Worm (Caenorhabditis elegans) whole organism, young adult: ENCODE measurements around the gene Y51H7C.3.

Source experiments
- B0336.3 ChIP-seq: fragments of 200-800 bp; sonication (Bioruptor generic); IDR thresholded peaks from 2 replicates; pipeline ENCODE4 v1.3.6; 2022; ENCODE audit warnings: missing genetic modification characterization, missing compliant biosample characterization
- C17E4.6 ChIP-seq: fragments of 200-800 bp; sonication (Bioruptor generic); IDR thresholded peaks from 2 replicates; pipeline ENCODE4 v1.3.6; 2022; ENCODE audit warnings: missing genetic modification reagents, missing genetic modification characterization, missing compliant biosample characterization
- F10E7.11 ChIP-seq: sonication (generic microtip); optimal IDR thresholded peaks from 2 replicates; lab custom pipeline; 2017; ENCODE audit warnings: mild to moderate bottlenecking, missing genetic modification characterization, moderate library complexity, missing compliant biosample characterization
- F23B12.7 ChIP-seq: sonication (generic microtip); optimal IDR thresholded peaks from 2 replicates; lab custom pipeline; 2017; ENCODE audit warnings: missing genetic modification characterization, mild to moderate bottlenecking, missing compliant biosample characterization, antibody characterized with exemption, moderate library complexity; ENCODE audit not compliant: insufficient read depth
- F49E8.2 ChIP-seq: sonication (generic microtip); optimal IDR thresholded peaks from 3 replicates; lab custom pipeline; 2017; ENCODE audit warnings: missing genetic modification characterization, mild to moderate bottlenecking, missing compliant biosample characterization, antibody characterized with exemption, moderate library complexity; ENCODE audit not compliant: insufficient read depth
- F55B11.4 ChIP-seq: sonication (generic microtip); optimal IDR thresholded peaks from 2 replicates; lab custom pipeline; 2016; ENCODE audit warnings: missing compliant biosample characterization, missing genetic modification characterization, borderline replicate concordance; ENCODE audit not compliant: insufficient read depth
- F57A8.1 ChIP-seq: fragments of 200-800 bp; sonication (Bioruptor generic); optimal IDR thresholded peaks from 2 replicates; lab custom pipeline; 2018; ENCODE audit warnings: mild to moderate bottlenecking, missing genetic modification characterization, moderate library complexity, missing compliant biosample characterization
- K11D2.4 ChIP-seq: fragments of 200-800 bp; sonication (Bioruptor generic); IDR thresholded peaks from 2 replicates; pipeline ENCODE4 v1.3.6; 2022; ENCODE audit warnings: missing genetic modification reagents, missing genetic modification characterization, missing compliant biosample characterization
- T07F8.4 ChIP-seq: sonication (generic microtip); optimal IDR thresholded peaks from 2 replicates; lab custom pipeline; 2016; ENCODE audit warnings: mild to moderate bottlenecking, missing genetic modification characterization, moderate library complexity, missing compliant biosample characterization
- Y53F4B.3 ChIP-seq: fragments of 200-800 bp; sonication (Bioruptor generic); IDR thresholded peaks from 2 replicates; pipeline ENCODE4 v1.3.6; 2022; ENCODE audit warnings: missing genetic modification reagents, missing genetic modification characterization, missing compliant biosample characterization
- Y67H2A.10 ChIP-seq: fragments of 200-800 bp; sonication (Bioruptor generic); conservative IDR thresholded peaks from 2 replicates; pipeline ENCODE4 v1.3.6; 2022; ENCODE audit warnings: missing genetic modification reagents, missing genetic modification characterization, missing compliant biosample characterization
- ama-1 ChIP-seq, 3 experiments: fragments of 150-350 bp in 1 of 3; sonication (generic microtip) in 2 of 3; optimal IDR thresholded peaks; 2 replicates each; lab custom pipeline; 2014 to 2018; ENCODE audit warnings: missing biosample characterization in 2 of 3, missing genetic modification characterization in 2 of 3, missing genetic modification reagents in 2 of 3
- aptf-3 ChIP-seq: fragments of 200-800 bp; sonication (Bioruptor generic); IDR thresholded peaks from 2 replicates; pipeline ENCODE4 v1.3.6; 2022; ENCODE audit warnings: missing genetic modification characterization, missing compliant biosample characterization
- atf-7 ChIP-seq: sonication (generic microtip); optimal IDR thresholded peaks from 2 replicates; lab custom pipeline; 2017; ENCODE audit warnings: mild to moderate bottlenecking, missing genetic modification characterization, missing compliant biosample characterization
- athp-1 ChIP-seq: sonication (generic microtip); optimal IDR thresholded peaks from 2 replicates; lab custom pipeline; 2017; ENCODE audit warnings: mild to moderate bottlenecking, missing genetic modification characterization, missing compliant biosample characterization
- bed-1 ChIP-seq: fragments of 200-800 bp; sonication (Bioruptor generic); IDR thresholded peaks from 2 replicates; pipeline ENCODE4 v1.3.6; 2022; ENCODE audit warnings: missing genetic modification reagents, missing genetic modification characterization, missing compliant biosample characterization
- ccch-3 ChIP-seq: fragments of 200-800 bp; sonication (Bioruptor generic); optimal IDR thresholded peaks from 2 replicates; lab custom pipeline; 2018; ENCODE audit warnings: mild to moderate bottlenecking, missing genetic modification characterization, missing compliant biosample characterization
- cebp-2 ChIP-seq: fragments of 200-800 bp; sonication (Bioruptor generic); IDR thresholded peaks from 2 replicates; pipeline ENCODE4 v1.3.6; 2022; ENCODE audit warnings: missing genetic modification characterization, missing compliant biosample characterization
- ceh-27 ChIP-seq: fragments of 200-800 bp; sonication (Bioruptor generic); optimal IDR thresholded peaks from 2 replicates; lab custom pipeline; 2018; ENCODE audit warnings: mild to moderate bottlenecking, missing genetic modification characterization, moderate library complexity, missing compliant biosample characterization
- ceh-58 ChIP-seq: fragments of 200-800 bp; sonication (Bioruptor generic); IDR thresholded peaks from 2 replicates; pipeline ENCODE4 v1.3.6; 2022; ENCODE audit warnings: missing genetic modification characterization, missing compliant biosample characterization
- ceh-91 ChIP-seq: fragments of 200-800 bp; sonication (Bioruptor generic); IDR thresholded peaks from 2 replicates; pipeline ENCODE4 v1.3.6; 2022; ENCODE audit warnings: missing genetic modification reagents, missing genetic modification characterization, missing compliant biosample characterization
- die-1 ChIP-seq: sonication (generic microtip); optimal IDR thresholded peaks from 2 replicates; lab custom pipeline; 2016; ENCODE audit warnings: missing genotype, mild to moderate bottlenecking, missing genetic modification characterization, missing compliant biosample characterization
- egrh-3 ChIP-seq: fragments of 200-800 bp; sonication (Bioruptor generic); IDR thresholded peaks from 2 replicates; pipeline ENCODE4 v1.3.6; 2022; ENCODE audit warnings: missing genetic modification reagents, missing genetic modification characterization, missing compliant biosample characterization
- hlh-12 ChIP-seq: sonication (generic microtip); optimal IDR thresholded peaks from 2 replicates; lab custom pipeline; 2016; ENCODE audit warnings: missing genetic modification characterization, missing compliant biosample characterization
- hlh-26 ChIP-seq: fragments of 200-800 bp; sonication (Bioruptor generic); conservative IDR thresholded peaks from 2 replicates; pipeline ENCODE4 v1.3.6; 2022; ENCODE audit warnings: missing genetic modification reagents, missing genetic modification characterization, missing compliant biosample characterization
- hmg-1.2 ChIP-seq: fragments of 200-800 bp; sonication (Bioruptor generic); IDR thresholded peaks from 2 replicates; pipeline ENCODE4 v1.3.6; 2022; ENCODE audit warnings: missing genetic modification reagents, missing genetic modification characterization, missing compliant biosample characterization
- hsf-1 ChIP-seq: fragments of 200-800 bp; sonication (Bioruptor generic); IDR thresholded peaks from 2 replicates; pipeline ENCODE4 v1.3.6; 2022; ENCODE audit warnings: missing genetic modification reagents, missing genetic modification characterization, missing compliant biosample characterization
- lag-1 ChIP-seq: fragments of 200-800 bp; sonication (Bioruptor generic); IDR thresholded peaks from 2 replicates; pipeline ENCODE4 v1.3.6; 2022; ENCODE audit warnings: missing genetic modification reagents, missing genetic modification characterization, missing compliant biosample characterization
- let-607 ChIP-seq, 2 experiments: fragments of 200-800 bp in 1 of 2; sonication (Bioruptor generic) in 1 of 2; sonication (generic microtip) in 1 of 2; optimal IDR thresholded peaks; 2 replicates each; lab custom pipeline; 2016 to 2018; ENCODE audit warnings: mild to moderate bottlenecking in 2 of 2, missing compliant biosample characterization in 2 of 2, missing genetic modification characterization in 2 of 2, moderate library complexity in 2 of 2, missing genotype in 1 of 2
- lin-26 ChIP-seq: fragments of 200-800 bp; sonication (Bioruptor generic); IDR thresholded peaks from 2 replicates; pipeline ENCODE4 v1.3.6; 2022; ENCODE audit warnings: missing genetic modification reagents, missing genetic modification characterization, missing compliant biosample characterization
- lin-54 ChIP-seq: fragments of 200-800 bp; sonication (Bioruptor generic); optimal IDR thresholded peaks from 2 replicates; lab custom pipeline; 2018; ENCODE audit warnings: mild to moderate bottlenecking, missing genetic modification characterization, missing compliant biosample characterization
- mxl-1 ChIP-seq: sonication (generic microtip); optimal IDR thresholded peaks from 2 replicates; lab custom pipeline; 2016; ENCODE audit warnings: missing genetic modification characterization, missing compliant biosample characterization
- nfya-1 ChIP-seq: sonication (generic microtip); optimal IDR thresholded peaks from 2 replicates; lab custom pipeline; 2017; ENCODE audit warnings: antibody characterized with exemption, missing compliant biosample characterization, missing genetic modification characterization, borderline replicate concordance; ENCODE audit not compliant: insufficient read depth
- nfyb-1 ChIP-seq: fragments of 200-800 bp; sonication (Bioruptor generic); IDR thresholded peaks from 2 replicates; pipeline ENCODE4 v1.3.6; 2022; ENCODE audit warnings: missing genetic modification reagents, missing genetic modification characterization, missing compliant biosample characterization
- nhr-27 ChIP-seq: fragments of 200-800 bp; sonication (Bioruptor generic); optimal IDR thresholded peaks from 2 replicates; lab custom pipeline; 2018; ENCODE audit warnings: mild to moderate bottlenecking, missing genetic modification characterization, moderate library complexity, missing compliant biosample characterization
- pbrm-1 ChIP-seq: fragments of 200-800 bp; sonication (Bioruptor generic); IDR thresholded peaks from 2 replicates; pipeline ENCODE4 v1.3.6; 2022; ENCODE audit warnings: missing genetic modification reagents, missing genetic modification characterization, missing compliant biosample characterization
- pha-4 ChIP-seq: fragments of 150-350 bp; sonication (generic microtip); optimal IDR thresholded peaks from 2 replicates; lab custom pipeline; 2014; ENCODE audit warnings: missing biosample characterization, missing genetic modification reagents, missing genetic modification characterization
- snpc-1.1 ChIP-seq: sonication (generic microtip); optimal IDR thresholded peaks from 2 replicates; lab custom pipeline; 2017; ENCODE audit warnings: missing genetic modification characterization, mild to moderate bottlenecking, missing compliant biosample characterization, antibody characterized with exemption, moderate library complexity, missing genotype, missing genetic modification reagents; ENCODE audit not compliant: insufficient read depth
- tbp1 ChIP-seq: fragments of 200-800 bp; sonication (Bioruptor generic); optimal IDR thresholded peaks from 2 replicates; lab custom pipeline; 2018; ENCODE audit warnings: mild to moderate bottlenecking, missing genetic modification characterization, missing compliant biosample characterization
- tlf-1 ChIP-seq: fragments of 200-800 bp; sonication (Bioruptor generic); optimal IDR thresholded peaks from 2 replicates; lab custom pipeline; 2018; ENCODE audit warnings: mild to moderate bottlenecking, missing genetic modification characterization, missing compliant biosample characterization
- unc-62 ChIP-seq: fragments of 150-350 bp; optimal IDR thresholded peaks from 2 replicates; lab custom pipeline; 2014; ENCODE audit warnings: missing biosample characterization, missing genetic modification reagents, missing genetic modification characterization
- xnd-1 ChIP-seq: sonication (generic microtip); optimal IDR thresholded peaks from 2 replicates; lab custom pipeline; 2016; ENCODE audit warnings: missing genotype, missing genetic modification reagents, missing genetic modification characterization, missing compliant biosample characterization
- zim-3 ChIP-seq: sonication (generic microtip); optimal IDR thresholded peaks from 2 replicates; lab custom pipeline; 2017; ENCODE audit warnings: mild to moderate bottlenecking, missing genetic modification characterization, moderate library complexity, missing compliant biosample characterization
- ztf-22 ChIP-seq: fragments of 200-800 bp; sonication (Bioruptor generic); optimal IDR thresholded peaks from 2 replicates; lab custom pipeline; 2018; ENCODE audit warnings: mild to moderate bottlenecking, missing genetic modification characterization, moderate library complexity, missing compliant biosample characterization
- ztf-26 ChIP-seq: sonication (generic microtip); optimal IDR thresholded peaks from 2 replicates; lab custom pipeline; 2017; ENCODE audit warnings: missing genetic modification characterization, missing compliant biosample characterization
- ztf-28 ChIP-seq: fragments of 200-800 bp; sonication (Bioruptor generic); IDR thresholded peaks from 2 replicates; pipeline ENCODE4 v1.3.6; 2022; ENCODE audit warnings: missing genetic modification reagents, missing genetic modification characterization, missing compliant biosample characterization

The Y51H7C.3 gene

ce11 chrII:1400105-1400504 is 38.2 kb upstream of the Y51H7C.3 start, which contains the start of gene F54D12.1:
F54D12.1 (plus strand) TSS chrII:1400405.
- no peak for TF ChIP-seq aptf-3 (GFP tag; lab: Robert Waterston, UW)
- TF ChIP-seq ceh-58 (GFP tag; lab: Robert Waterston, UW) = no peak
- no peak for TF ChIP-seq lin-54 (GFP tag; lab: Kevin White, UChicago)
- no peak for TF ChIP-seq Y53F4B.3 (GFP tag; lab: Robert Waterston, UW)
- TF ChIP-seq egrh-3 (GFP tag; lab: Robert Waterston, UW) = no peak
- no peak for TF ChIP-seq Y67H2A.10 (GFP tag; lab: Robert Waterston, UW)
- TF ChIP-seq pha-4 (tag; lab: Kevin White, UChicago) = no peak
- no peak for TF ChIP-seq cebp-2 (GFP tag; lab: Robert Waterston, UW)
- TF ChIP-seq xnd-1 (tag; lab: Kevin White, UChicago) = no peak
- TF ChIP-seq F55B11.4 = no peak
- no peak for TF ChIP-seq snpc-1.1 (tag; lab: Kevin White, UChicago)
- no peak for TF ChIP-seq lin-26 (GFP tag; lab: Robert Waterston, UW)
- TF ChIP-seq F49E8.2 (tag; lab: Kevin White, UChicago) = no peak
- TF ChIP-seq hmg-1.2 = no peak
- no peak for TF ChIP-seq ztf-28 (GFP tag; lab: Robert Waterston, UW)
- TF ChIP-seq ccch-3 (GFP tag; lab: Kevin White, UChicago) = no peak
- TF ChIP-seq K11D2.4 (GFP tag; lab: Robert Waterston, UW) = no peak
- TF ChIP-seq ztf-22 (GFP tag; lab: Kevin White, UChicago) = no peak
- no peak for TF ChIP-seq ztf-26 (tag; lab: Kevin White, UChicago)
- TF ChIP-seq F57A8.1 (GFP tag; lab: Kevin White, UChicago) = no peak

ce11 chrII:1401474-1401873 is 36.8 kb upstream of the Y51H7C.3 start, which contains the start of gene Y51H7C.8:
Y51H7C.8 (plus strand) TSS chrII:1401774.
- TF ChIP-seq nfyb-1 (no peak), F23B12.7 (tag; lab: Kevin White, UChicago) (no peak), ama-1 (optimal IDR thresholded peaks at IDR 0.05; lab: Kevin White, UChicago) (no peak), ama-1 (GFP tag; optimal IDR thresholded peaks at IDR 0.05; lab: Kevin White, UChicago) (no peak), let-607 (tag; optimal IDR thresholded peaks at IDR 0.05; lab: Kevin White, UChicago) (no peak), T07F8.4 (no peak), nhr-27 (no peak), bed-1 (GFP tag; lab: Robert Waterston, UW) (no peak), athp-1 (no peak), lag-1 (GFP tag; lab: Robert Waterston, UW) (no peak), atf-7 (tag; lab: Kevin White, UChicago) (no peak), hlh-12 (tag; lab: Kevin White, UChicago) (no peak)

- TF ChIP-seq tbp1 (GFP tag; lab: Kevin White, UChicago) (peak; percentile 0), die-1 (no peak), F10E7.11 (no peak), mxl-1 (no peak), Y53F4B.3 (GFP tag; lab: Robert Waterston, UW) (no peak), zim-3 (no peak), nfya-1 (tag; lab: Kevin White, UChicago) (no peak), let-607 (tag; optimal IDR thresholded peaks at IDR 0.05; lab: Kevin White, UChicago) (no peak), hlh-26 (GFP tag; lab: Robert Waterston, UW) (no peak), unc-62 (no peak), C17E4.6 (no peak), pbrm-1 (GFP tag; lab: Robert Waterston, UW) (peak; percentile 34; the same call in 1 of the 2 replicates), hsf-1 (no peak), lag-1 (GFP tag; lab: Robert Waterston, UW) (no peak), ceh-27 (GFP tag; lab: Kevin White, UChicago) (no peak), B0336.3 (GFP tag; lab: Robert Waterston, UW) (0 out of 2 replicates have a peak, but pooled peaks have one; percentile 33), ceh-91 (GFP tag; lab: Robert Waterston, UW) (no peak), tlf-1 (no peak)
These were observed 36.1 kb upstream of the Y51H7C.3 start, which contains the start of gene Y51H7C.7 for ce11 chrII:1402167-1402619. Y51H7C.7 (plus strand) TSS chrII:1402569.
